Fruit fly (Drosophila melanogaster): Measurements from ENCODE around the gene CG34051.

Gene CG34051

DNA sequence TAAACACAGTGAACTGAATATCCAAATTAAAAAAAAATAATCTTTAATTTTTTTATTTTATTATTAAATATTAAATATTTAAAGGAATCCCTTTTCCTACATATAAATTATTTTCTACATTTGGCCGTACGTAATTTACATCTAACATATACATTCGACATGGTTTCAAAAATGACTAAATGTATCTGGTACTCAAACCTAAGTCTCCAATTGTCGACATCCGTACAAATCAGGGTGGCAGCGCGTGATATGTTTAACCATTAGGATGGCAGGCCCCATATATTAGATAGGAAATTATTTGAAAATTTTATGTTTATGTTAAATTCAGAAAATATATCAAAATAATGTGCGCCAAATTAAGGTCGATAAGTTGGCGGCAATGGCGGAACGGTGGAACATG lies 45.6 kb downstream of the CG34051 start (continued):
- no peak for TF ChIP-seq odd (GFP tag; optimal IDR thresholded peaks at IDR 0.05)
- TF ChIP-seq maf-S (GFP tag; optimal IDR thresholded peaks at IDR 0.05): no peak
- no peak for TF ChIP-seq lilli (GFP tag; optimal IDR thresholded peaks at IDR 0.05)
- peak; percentile 82 for TF ChIP-seq Ets65A (GFP tag)
- TF ChIP-seq Ets97D (GFP tag; optimal IDR thresholded peaks at IDR 0.05): peak; percentile 33
- no peak for TF ChIP-seq Nf-YC (tag; optimal IDR thresholded peaks at IDR 0.05)
- TF ChIP-seq prd (optimal IDR thresholded peaks at IDR 0.05): peak in 1 of 2 experiments; percentile 55
- no peak for TF ChIP-seq prd (GFP tag; IDR thresholded peaks at IDR 0.05)
- TF ChIP-seq Xrp1 (GFP tag; IDR thresholded peaks at IDR 0.05): no peak
- no peak for TF ChIP-seq CG11085 (GFP tag; IDR thresholded peaks at IDR 0.05)
- no peak for TF ChIP-seq ERR (GFP tag; optimal IDR thresholded peaks at IDR 0.05)
- no peak for TF ChIP-seq pan (optimal IDR thresholded peaks at IDR 0.05)
- TF ChIP-seq pan (GFP tag; optimal IDR thresholded peaks at IDR 0.05 in 1 of 2, IDR thresholded peaks at IDR 0.05 in 1 of 2): no peak
- TF ChIP-seq Rx (GFP tag; IDR thresholded peaks at IDR 0.05): no peak
- no peak for TF ChIP-seq MTF-1 (GFP tag; optimal IDR thresholded peaks at IDR 0.05; ENCODE audit: borderline replicate concordance)
- peak; percentile 9 for TF ChIP-seq CG2116 (GFP tag; optimal IDR thresholded peaks at IDR 0.05)
- no peak for TF ChIP-seq CG14050 (GFP tag; IDR thresholded peaks at IDR 0.05)
- no peak for TF ChIP-seq tin (GFP tag; optimal IDR thresholded peaks at IDR 0.05)
- peak; percentile 54; the same call in 1 of the 2 replicates for TF ChIP-seq bbx (GFP tag; IDR thresholded peaks at IDR 0.05; ENCODE audit: partially characterized antibody)
- TF ChIP-seq Dp (GFP tag; optimal IDR thresholded peaks at IDR 0.05): peak; percentile 6
- TF ChIP-seq CG10274 (GFP tag; optimal IDR thresholded peaks at IDR 0.05): no peak
- TF ChIP-seq CG6791 (GFP tag; IDR thresholded peaks at IDR 0.05; ENCODE audit: partially characterized antibody): peak; percentile 55; the same call in 1 of the 3 replicates
- TF ChIP-seq CG6272 (GFP tag; IDR thresholded peaks at IDR 0.05): no peak
- TF ChIP-seq CG4282 (GFP tag; optimal IDR thresholded peaks at IDR 0.05): no peak
- TF ChIP-seq Hr51 (GFP tag; optimal IDR thresholded peaks at IDR 0.05): no peak
- TF ChIP-seq Scr (GFP tag; IDR thresholded peaks at IDR 0.05; ENCODE audit: partially characterized antibody): no peak
- TF ChIP-seq kay (GFP tag; optimal IDR thresholded peaks at IDR 0.05): no peak
- TF ChIP-seq stc (GFP tag; IDR thresholded peaks at IDR 0.05): no peak
- no peak for TF ChIP-seq Trl (optimal IDR thresholded peaks at IDR 0.05)
- TF ChIP-seq Trl (GFP tag; optimal IDR thresholded peaks at IDR 0.05): no peak
- no peak for TF ChIP-seq zen (tag; optimal IDR thresholded peaks at IDR 0.05)
- TF ChIP-seq ems (GFP tag; optimal IDR thresholded peaks at IDR 0.05): no peak
- no peak for TF ChIP-seq CG1529 (GFP tag; optimal IDR thresholded peaks at IDR 0.05)
- TF ChIP-seq CG16779 (GFP tag; IDR thresholded peaks at IDR 0.05): no peak
- TF ChIP-seq CG10654 (GFP tag; optimal IDR thresholded peaks at IDR 0.05): no peak
- no peak for TF ChIP-seq Camta (GFP tag; optimal IDR thresholded peaks at IDR 0.05)
- TF ChIP-seq Mrtf (GFP tag; IDR thresholded peaks at IDR 0.05): no peak
- no peak for TF ChIP-seq CG8359 (GFP tag; optimal IDR thresholded peaks at IDR 0.05; ENCODE audit: borderline replicate concordance)
- no peak for TF ChIP-seq ATbp (GFP tag; optimal IDR thresholded peaks at IDR 0.05)
- no peak for TF ChIP-seq vfl (GFP tag; optimal IDR thresholded peaks at IDR 0.05)
- 0 out of 2 replicates have a peak, but pooled peaks have one; percentile 29 for TF ChIP-seq E2f2 (GFP tag; IDR thresholded peaks at IDR 0.05)
- no peak for TF ChIP-seq Atf3 (GFP tag; optimal IDR thresholded peaks at IDR 0.05)
- no peak for TF ChIP-seq sima (GFP tag; optimal IDR thresholded peaks at IDR 0.05)
- peak; percentile 4 for TF ChIP-seq HmgZ (tag; optimal IDR thresholded peaks at IDR 0.05)
- TF ChIP-seq oc (tag; optimal IDR thresholded peaks at IDR 0.05): no peak
- no peak for TF ChIP-seq Spps (tag; optimal IDR thresholded peaks at IDR 0.05)
- no peak for TF ChIP-seq CG17568 (GFP tag; optimal IDR thresholded peaks at IDR 0.05)
- TF ChIP-seq CG15011 (GFP tag; optimal IDR thresholded peaks at IDR 0.05): no peak
- no peak for TF ChIP-seq Usf (GFP tag; optimal IDR thresholded peaks at IDR 0.05)
- no peak for TF ChIP-seq ro (GFP tag; IDR thresholded peaks at IDR 0.05)
- TF ChIP-seq insv (GFP tag; optimal IDR thresholded peaks at IDR 0.05): no peak
- TF ChIP-seq lov (optimal IDR thresholded peaks at IDR 0.05): no peak
- no peak for TF ChIP-seq lov (GFP tag; IDR thresholded peaks at IDR 0.05)
